Fruit fly (Drosophila melanogaster) whole organism, embryonic: ENCODE data around the gene CG45045.

Experiments
- Antp ChIP-seq: fragments of 200-800 bp; sonication (Bioruptor generic); optimal IDR thresholded peaks from 3 replicates; lab custom pipeline; 2016; ENCODE audit warnings: missing biosample characterization, missing genetic modification characterization
- BtbVII ChIP-seq: fragments of 200-800 bp; sonication (Bioruptor generic); optimal IDR thresholded peaks from 3 replicates; lab custom pipeline; 2017; ENCODE audit warnings: missing biosample characterization, mild to moderate bottlenecking, missing genetic modification characterization
- Bteb2 ChIP-seq: fragments of 200-800 bp; sonication (Bioruptor generic); optimal IDR thresholded peaks from 2 replicates; lab custom pipeline; 2016; ENCODE audit warnings: missing biosample characterization, missing genetic modification characterization
- CG10366 ChIP-seq: fragments of 200-800 bp; sonication (Bioruptor generic); IDR thresholded peaks from 2 replicates; pipeline ENCODE4 v1.3.6; 2022; ENCODE audit warnings: missing biosample characterization, missing genetic modification characterization
- CG12236 ChIP-seq: fragments of 200-800 bp; sonication (Bioruptor generic); optimal IDR thresholded peaks from 2 replicates; lab custom pipeline; 2016; ENCODE audit warnings: missing biosample characterization, missing genetic modification characterization
- CG14014 ChIP-seq: fragments of 200-800 bp; sonication (Bioruptor generic); IDR thresholded peaks from 2 replicates; pipeline ENCODE4 v1.3.6; 2022; ENCODE audit warnings: missing biosample characterization, missing genetic modification characterization
- CG15073 ChIP-seq: fragments of 200-800 bp; sonication (Bioruptor generic); optimal IDR thresholded peaks from 2 replicates; lab custom pipeline; 2016; ENCODE audit warnings: missing biosample characterization, missing genetic modification characterization
- CG15269 ChIP-seq: fragments of 200-800 bp; sonication (Bioruptor generic); optimal IDR thresholded peaks from 2 replicates; lab custom pipeline; 2018; ENCODE audit warnings: missing biosample characterization, mild to moderate bottlenecking, missing genetic modification characterization, moderate library complexity
- CG17359 ChIP-seq: fragments of 200-800 bp; sonication (Bioruptor generic); optimal IDR thresholded peaks from 3 replicates; lab custom pipeline; 2018; ENCODE audit warnings: missing biosample characterization, mild to moderate bottlenecking, missing genetic modification characterization, moderate library complexity
- CG17612 ChIP-seq: fragments of 200-800 bp; sonication (Bioruptor generic); IDR thresholded peaks from 2 replicates; pipeline ENCODE4 v1.3.6; 2022; ENCODE audit warnings: missing biosample characterization, missing genetic modification characterization
- CG1792 ChIP-seq: fragments of 200-800 bp; sonication (Bioruptor generic); optimal IDR thresholded peaks from 2 replicates; lab custom pipeline; 2016; ENCODE audit warnings: missing biosample characterization, missing genetic modification characterization
- CG2129 ChIP-seq: fragments of 200-800 bp; sonication (Bioruptor generic); IDR thresholded peaks from 2 replicates; pipeline ENCODE4 v1.3.6; 2022; ENCODE audit warnings: missing biosample characterization, missing genetic modification characterization; ENCODE audit not compliant: partially characterized antibody
- CG34376 ChIP-seq: fragments of 200-800 bp; sonication (Bioruptor generic); optimal IDR thresholded peaks from 2 replicates; lab custom pipeline; 2018; ENCODE audit warnings: missing biosample characterization, mild to moderate bottlenecking, missing genetic modification characterization
- CG42726 ChIP-seq: fragments of 200-800 bp; sonication (Bioruptor generic); IDR thresholded peaks from 2 replicates; pipeline ENCODE4 v1.3.6; 2022; ENCODE audit warnings: missing biosample characterization, missing genetic modification characterization; ENCODE audit not compliant: partially characterized antibody
- CG6813 ChIP-seq: fragments of 200-800 bp; sonication (Bioruptor generic); optimal IDR thresholded peaks from 2 replicates; lab custom pipeline; 2017; ENCODE audit warnings: missing biosample characterization, missing genetic modification characterization, mild to moderate bottlenecking, moderate library complexity, missing genetic modification reagents
- CG6854 ChIP-seq: fragments of 200-800 bp; sonication (Bioruptor generic); optimal IDR thresholded peaks from 3 replicates; lab custom pipeline; 2017; ENCODE audit warnings: missing biosample characterization, mild to moderate bottlenecking, missing genetic modification characterization
- CG8478 ChIP-seq: fragments of >200 bp; optimal IDR thresholded peaks from 2 replicates; lab custom pipeline; 2018
- CG8765 ChIP-seq: fragments of 200-800 bp; sonication (Bioruptor generic); IDR thresholded peaks from 2 replicates; pipeline ENCODE4 v1.3.6; 2022; ENCODE audit warnings: missing biosample characterization, missing genetic modification characterization
- Camta ChIP-seq: fragments of 200-800 bp; sonication (Bioruptor generic); optimal IDR thresholded peaks from 2 replicates; lab custom pipeline; 2016; ENCODE audit warnings: missing biosample characterization, missing genetic modification characterization
- Doc2 ChIP-seq: fragments of 200-800 bp; sonication (Bioruptor generic); IDR thresholded peaks from 2 replicates; pipeline ENCODE4 v1.3.6; 2022; ENCODE audit warnings: missing biosample characterization, missing genetic modification characterization
- Dp ChIP-seq: fragments of 200-800 bp; sonication (Bioruptor generic); optimal IDR thresholded peaks from 2 replicates; lab custom pipeline; 2018; ENCODE audit warnings: missing biosample characterization, mild to moderate bottlenecking, missing genetic modification characterization, moderate library complexity
- Fer3 ChIP-seq: fragments of 200-800 bp; sonication (Bioruptor generic); optimal IDR thresholded peaks from 2 replicates; lab custom pipeline; 2018; ENCODE audit warnings: missing biosample characterization, mild to moderate bottlenecking, missing genetic modification characterization, moderate library complexity
- Hr51 ChIP-seq, 2 experiments: fragments of 200-800 bp; sonication (Bioruptor generic); optimal IDR thresholded peaks; 2 replicates in 1 of 2; 3 replicates in 1 of 2; lab custom pipeline; 2016 to 2018; ENCODE audit warnings: missing biosample characterization in 2 of 2, missing genetic modification characterization in 2 of 2, mild to moderate bottlenecking in 1 of 2, moderate library complexity in 1 of 2
- MTF-1 ChIP-seq: fragments of 200-800 bp; sonication (Bioruptor generic); optimal IDR thresholded peaks from 2 replicates; lab custom pipeline; 2018; ENCODE audit warnings: missing biosample characterization, mild to moderate bottlenecking, missing genetic modification characterization, borderline replicate concordance
- Med ChIP-seq: fragments of 200-800 bp; sonication (Bioruptor generic); peaks from one replicate; lab custom pipeline; 2016; ENCODE audit warnings: missing biosample characterization, missing genetic modification characterization, mild to moderate bottlenecking, inconsistent platforms, moderate library complexity
- Optix ChIP-seq: fragments of 200-800 bp; sonication (Bioruptor generic); IDR thresholded peaks from 3 replicates; pipeline ENCODE4 v1.3.6; 2022; ENCODE audit warnings: missing biosample characterization, missing genetic modification characterization
- Pdp1 ChIP-seq, 2 experiments: fragments of 200-800 bp; sonication (Bioruptor generic); optimal IDR thresholded peaks; 3 replicates each; lab custom pipeline; 2016; ENCODE audit warnings: missing biosample characterization in 2 of 2, missing genetic modification characterization in 2 of 2, mild to moderate bottlenecking in 1 of 2, moderate library complexity in 1 of 2
- Ptx1 ChIP-seq: fragments of 200-800 bp; sonication (Bioruptor generic); IDR thresholded peaks from 2 replicates; pipeline ENCODE4 v1.3.6; 2022; ENCODE audit warnings: missing biosample characterization, missing genetic modification characterization
- Sry-δ ChIP-seq: fragments of 200-800 bp; sonication (Bioruptor generic); optimal IDR thresholded peaks from 2 replicates; lab custom pipeline; 2016; ENCODE audit warnings: missing biosample characterization, missing genetic modification characterization
- aop ChIP-seq: fragments of 200-800 bp; sonication (Bioruptor generic); IDR thresholded peaks from 2 replicates; pipeline ENCODE4 v1.3.6; 2022; ENCODE audit warnings: missing biosample characterization, missing genetic modification characterization
- bsh ChIP-seq, 2 experiments: fragments of 200-800 bp; sonication (Bioruptor generic); optimal IDR thresholded peaks; 2 replicates each; lab custom pipeline; 2017 to 2018; ENCODE audit warnings: mild to moderate bottlenecking in 2 of 2, missing biosample characterization in 2 of 2, missing genetic modification characterization in 2 of 2, moderate library complexity in 1 of 2
- chm ChIP-seq: fragments of 200-800 bp; sonication (Bioruptor generic); IDR thresholded peaks from 2 replicates; pipeline ENCODE4 v1.3.6; 2022; ENCODE audit warnings: missing biosample characterization, missing genetic modification characterization
- cwo ChIP-seq: fragments of 200-800 bp; sonication (Bioruptor generic); optimal IDR thresholded peaks from 3 replicates; lab custom pipeline; 2017; ENCODE audit warnings: missing biosample characterization, missing genetic modification characterization, mild to moderate bottlenecking, moderate library complexity, missing genetic modification reagents
- dm ChIP-seq: fragments of 200-800 bp; sonication (Bioruptor generic); optimal IDR thresholded peaks from 3 replicates; lab custom pipeline; 2016; ENCODE audit warnings: missing biosample characterization, missing genetic modification characterization
- en ChIP-seq: fragments of 200-800 bp; sonication (Bioruptor generic); optimal IDR thresholded peaks from 2 replicates; lab custom pipeline; 2016; ENCODE audit warnings: missing biosample characterization, missing genetic modification characterization
- eyg ChIP-seq: fragments of 200-800 bp; sonication (Bioruptor generic); optimal IDR thresholded peaks from 3 replicates; lab custom pipeline; 2016; ENCODE audit warnings: missing biosample characterization, missing genetic modification characterization
- gcm2 ChIP-seq: fragments of 200-800 bp; sonication (Bioruptor generic); optimal IDR thresholded peaks from 2 replicates; lab custom pipeline; 2016; ENCODE audit warnings: missing biosample characterization, missing genetic modification characterization
- gem ChIP-seq: fragments of 200-800 bp; sonication (Bioruptor generic); optimal IDR thresholded peaks from 2 replicates; lab custom pipeline; 2019; ENCODE audit warnings: missing biosample characterization, mild to moderate bottlenecking, missing genetic modification characterization, moderate library complexity
- grau ChIP-seq: fragments of 200-800 bp; optimal IDR thresholded peaks from 3 replicates; lab custom pipeline; 2019; ENCODE audit warnings: missing biosample characterization, mild to moderate bottlenecking, missing genetic modification characterization, moderate library complexity
- grn ChIP-seq: fragments of 200-800 bp; sonication (Bioruptor generic); optimal IDR thresholded peaks from 3 replicates; lab custom pipeline; 2017; ENCODE audit warnings: missing biosample characterization, missing genetic modification characterization
- ham ChIP-seq: fragments of 200-800 bp; sonication (Bioruptor generic); IDR thresholded peaks from 2 replicates; pipeline ENCODE4 v1.3.6; 2022; ENCODE audit warnings: missing biosample characterization, missing genetic modification characterization
- kah ChIP-seq: fragments of 200-800 bp; sonication (Bioruptor generic); optimal IDR thresholded peaks from 2 replicates; lab custom pipeline; 2018; ENCODE audit warnings: missing biosample characterization, mild to moderate bottlenecking, missing genetic modification characterization
- mirr ChIP-seq: fragments of 200-800 bp; sonication (Bioruptor generic); optimal IDR thresholded peaks from 3 replicates; lab custom pipeline; 2018; ENCODE audit warnings: missing biosample characterization, mild to moderate bottlenecking, missing genetic modification characterization
- odd ChIP-seq: fragments of 200-800 bp; sonication (Bioruptor generic); optimal IDR thresholded peaks from 2 replicates; lab custom pipeline; 2017; ENCODE audit warnings: missing biosample characterization, mild to moderate bottlenecking, missing genetic modification characterization
- onecut ChIP-seq: fragments of 200-800 bp; sonication (Bioruptor generic); IDR thresholded peaks from 2 replicates; pipeline ENCODE4 v1.3.6; 2022; ENCODE audit warnings: missing biosample characterization, missing genetic modification characterization
- p53 ChIP-seq: fragments of 200-800 bp; sonication (Bioruptor generic); optimal IDR thresholded peaks from 2 replicates; lab custom pipeline; 2016; ENCODE audit warnings: missing biosample characterization, missing genetic modification characterization
- pan ChIP-seq, 4 experiments: fragments of >200 bp in 3 of 4; fragments of 200-800 bp in 1 of 4; sonication (Bioruptor generic) in 1 of 4; optimal IDR thresholded peaks in 3 of 4; IDR thresholded peaks in 1 of 4; 2 replicates each; pipeline versions ENCODE4 v1.3.6 to Lab custom; 2017 to 2022; ENCODE audit warnings: missing biosample characterization in 2 of 4, missing genetic modification characterization in 2 of 4, mixed read lengths in 1 of 4
- sug ChIP-seq: fragments of 200-800 bp; optimal IDR thresholded peaks from 2 replicates; lab custom pipeline; 2019; ENCODE audit warnings: missing biosample characterization, mild to moderate bottlenecking, missing genetic modification characterization, moderate library complexity
- tna ChIP-seq: fragments of 200-800 bp; sonication (Bioruptor generic); IDR thresholded peaks from 2 replicates; pipeline ENCODE4 v1.3.6; 2022; ENCODE audit warnings: missing biosample characterization, missing genetic modification characterization; ENCODE audit not compliant: partially characterized antibody
- z ChIP-seq: fragments of 200-800 bp; sonication (Bioruptor generic); IDR thresholded peaks from 3 replicates; pipeline ENCODE4 v1.3.6; 2022; ENCODE audit warnings: missing biosample characterization, missing genetic modification characterization

Gene CG45045

DNA sequence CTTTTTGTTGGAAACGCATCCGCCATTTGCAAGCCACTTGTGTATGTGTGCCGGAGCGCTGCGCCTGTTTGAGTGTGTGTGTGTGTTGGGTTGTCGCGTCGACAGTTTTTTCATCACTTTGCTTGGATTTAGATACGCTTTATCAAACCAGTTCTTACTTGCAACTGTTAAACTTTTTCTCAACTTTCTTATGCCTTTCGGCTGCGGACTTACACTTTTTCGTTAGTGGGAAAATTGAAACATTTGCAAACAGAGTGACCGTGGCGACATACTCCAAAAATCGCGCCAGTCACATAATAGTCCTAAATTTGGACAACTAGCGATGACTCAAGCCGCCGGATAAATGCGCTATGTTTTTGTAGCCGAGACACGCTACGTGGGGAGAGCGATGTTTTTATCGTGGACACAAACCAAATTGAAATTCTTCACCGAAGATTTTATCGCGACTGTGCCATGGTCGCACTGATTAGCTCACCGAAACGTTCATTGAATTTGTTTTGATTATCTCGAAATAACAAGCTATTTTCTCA is 14.9 kb downstream of the CG45045 start, which contains the start of the genes alt and CG7655 (continued):
- TF ChIP-seq tna (GFP tag; lab: Robert Waterston, UW) (no peak), dm (GFP tag; lab: Kevin White, UChicago) (peak; percentile 6), CG1792 (GFP tag; lab: Kevin White, UChicago) (peak; percentile 15), gcm2 (GFP tag; lab: Kevin White, UChicago) (no peak), grn (GFP tag; lab: Kevin White, UChicago) (peak; percentile 97), onecut (GFP tag; lab: Robert Waterston, UW) (no peak), Hr51 (GFP tag; optimal IDR thresholded peaks at IDR 0.05; lab: Kevin White, UChicago) (no peak), Dp (GFP tag; lab: Kevin White, UChicago) (peak; percentile 69), Bteb2 (GFP tag; lab: Kevin White, UChicago) (no peak), sug (tag; lab: Kevin White, UChicago) (peak; percentile 46), CG10366 (GFP tag; lab: Robert Waterston, UW) (no peak), cwo (GFP tag; lab: Kevin White, UChicago) (no peak), Ptx1 (no peak), Antp (GFP tag; lab: Kevin White, UChicago) (no peak), ham (GFP tag; lab: Robert Waterston, UW) (no peak), CG6854 (GFP tag; lab: Kevin White, UChicago) (no peak), BtbVII (GFP tag; lab: Kevin White, UChicago) (no peak), Pdp1 (GFP tag; optimal IDR thresholded peaks at IDR 0.05; lab: Kevin White, UChicago) (peak in 1 of 2 experiments; percentile 83), eyg (no peak), MTF-1 (GFP tag; lab: Kevin White, UChicago) (no peak), gem (tag; lab: Kevin White, UChicago) (peak; percentile 15), CG17359 (tag; lab: Kevin White, UChicago) (peak; percentile 40), grau (tag; lab: Kevin White, UChicago) (peak; percentile 29), aop (GFP tag; lab: Robert Waterston, UW) (no peak), Sry-δ (GFP tag; lab: Kevin White, UChicago) (peak; percentile 74), CG15073 (GFP tag; lab: Kevin White, UChicago) (no peak), CG12236 (GFP tag; lab: Kevin White, UChicago) (no peak), CG17612 (no peak), CG14014 (GFP tag; lab: Robert Waterston, UW) (no peak), Optix (GFP tag; lab: Robert Waterston, UW) (no peak), pan (optimal IDR thresholded peaks at IDR 0.05; lab: Kevin White, UChicago) (no peak), pan (GFP tag; optimal IDR thresholded peaks at IDR 0.05 in 1 of 2, IDR thresholded peaks at IDR 0.05 in 1 of 2) (no peak), Doc2 (GFP tag; lab: Robert Waterston, UW) (no peak), odd (GFP tag; lab: Kevin White, UChicago) (no peak), en (GFP tag; lab: Kevin White, UChicago) (no peak), chm (no peak), CG34376 (GFP tag; lab: Kevin White, UChicago) (no peak), p53 (GFP tag; lab: Kevin White, UChicago) (peak; percentile 74), bsh (GFP tag; optimal IDR thresholded peaks at IDR 0.05; lab: Kevin White, UChicago) (peak in 1 of 2 experiments; percentile 26), CG15269 (no peak), z (no peak), CG42726 (GFP tag; lab: Robert Waterston, UW) (no peak), Fer3 (no peak), Med (peak; percentile 91), CG8478 (lab: Kevin White, UChicago) (no peak), Camta (GFP tag; lab: Kevin White, UChicago) (no peak), mirr (no peak), kah (GFP tag; lab: Kevin White, UChicago) (no peak), CG2129 (GFP tag; lab: Robert Waterston, UW) (no peak), CG6813 (GFP tag; lab: Kevin White, UChicago) (no peak), CG8765 (GFP tag; lab: Robert Waterston, UW) (no peak)
